Worm (Caenorhabditis elegans) whole organism, L4 larva: Measurements from ENCODE around the gene snt-1.

Source experiments
- F26F4.8 ChIP-seq: fragments of 200-800 bp; sonication (Bioruptor generic); conservative IDR thresholded peaks from 2 replicates; pipeline ENCODE4 v1.3.6; 2022; ENCODE audit warnings: missing genetic modification characterization, missing compliant biosample characterization
- F44E2.7 ChIP-seq: fragments of 200-800 bp; sonication (Bioruptor generic); IDR thresholded peaks from 2 replicates; pipeline ENCODE4 v2.1.2; 2022; ENCODE audit warnings: missing genetic modification characterization, missing compliant biosample characterization
- R02D3.7 ChIP-seq: fragments of 150-350 bp; sonication (generic microtip); optimal IDR thresholded peaks from 3 replicates; lab custom pipeline; 2014; ENCODE audit warnings: missing biosample characterization, missing genetic modification characterization
- Y105C5A.15 ChIP-seq: fragments of 200-800 bp; sonication (Bioruptor generic); IDR thresholded peaks from 2 replicates; pipeline ENCODE4 v1.3.6; 2022; ENCODE audit warnings: missing genetic modification characterization, missing compliant biosample characterization
- Y48G9A.11 ChIP-seq: fragments of 200-800 bp; sonication (Bioruptor generic); IDR thresholded peaks from 2 replicates; pipeline ENCODE4 v1.3.6; 2022; ENCODE audit warnings: missing genetic modification reagents, missing genetic modification characterization, missing compliant biosample characterization
- Y5F2A.4 ChIP-seq: fragments of 200-800 bp; sonication (Bioruptor generic); optimal IDR thresholded peaks from 2 replicates; lab custom pipeline; 2018; ENCODE audit warnings: mild to moderate bottlenecking, missing genetic modification characterization, missing compliant biosample characterization
- Y75B8A.6 ChIP-seq: fragments of 200-800 bp; sonication (Bioruptor generic); IDR thresholded peaks from 2 replicates; pipeline ENCODE4 v1.3.6; 2022; ENCODE audit warnings: missing genetic modification reagents, missing genetic modification characterization, missing compliant biosample characterization
- ZK337.2 ChIP-seq: fragments of 200-800 bp; sonication (Bioruptor generic); IDR thresholded peaks from 2 replicates; pipeline ENCODE4 v1.3.6; 2022; ENCODE audit warnings: missing genetic modification reagents, missing genetic modification characterization, missing compliant biosample characterization
- ZK546.5 ChIP-seq, 2 experiments: sonication (generic microtip); optimal IDR thresholded peaks; 2 replicates each; lab custom pipeline; 2017; ENCODE audit warnings: missing biosample characterization in 2 of 2, missing genetic modification characterization in 2 of 2
- aha-1 ChIP-seq: fragments of 150-350 bp; peaks from one replicate; lab custom pipeline; 2014; ENCODE audit warnings: missing biosample characterization, missing genetic modification characterization
- aly-2 ChIP-seq: sonication (generic microtip); optimal IDR thresholded peaks from 2 replicates; lab custom pipeline; 2018; ENCODE audit warnings: missing biosample characterization, missing genetic modification characterization
- ama-1 ChIP-seq: fragments of 150-350 bp; optimal IDR thresholded peaks from 2 replicates; lab custom pipeline; 2014; ENCODE audit warnings: inconsistent platforms, mixed read lengths
- arid-1 ChIP-seq: fragments of 200-800 bp; sonication (Bioruptor generic); conservative IDR thresholded peaks from 2 replicates; pipeline ENCODE4 v1.3.6; 2022; ENCODE audit warnings: missing genetic modification reagents, missing genetic modification characterization, missing compliant biosample characterization
- attf-4 ChIP-seq: sonication (generic microtip); optimal IDR thresholded peaks from 3 replicates; lab custom pipeline; 2017; ENCODE audit warnings: missing biosample characterization, missing genetic modification characterization
- ceh-20 ChIP-seq: fragments of 200-800 bp; sonication (Bioruptor generic); IDR thresholded peaks from 2 replicates; pipeline ENCODE4 v1.3.6; 2022; ENCODE audit warnings: missing genetic modification reagents, missing genetic modification characterization, missing compliant biosample characterization
- ceh-32 ChIP-seq: sonication (generic microtip); optimal IDR thresholded peaks from 2 replicates; lab custom pipeline; 2016; ENCODE audit warnings: mild to moderate bottlenecking, missing genetic modification characterization, missing compliant biosample characterization; ENCODE audit not compliant: poor library complexity
- ces-1 ChIP-seq: fragments of 150-350 bp; sonication (generic microtip); optimal IDR thresholded peaks from 4 replicates; lab custom pipeline; 2014; ENCODE audit warnings: missing biosample characterization, missing genetic modification reagents, missing genetic modification characterization
- cey-2 ChIP-seq: sonication (generic microtip); optimal IDR thresholded peaks from 3 replicates; lab custom pipeline; 2017; ENCODE audit warnings: missing genetic modification characterization, mild to moderate bottlenecking, missing compliant biosample characterization, antibody characterized with exemption, borderline replicate concordance; ENCODE audit not compliant: insufficient read depth
- daf-16 ChIP-seq, 3 experiments: sonication (generic microtip); optimal IDR thresholded peaks; 2 replicates each; lab custom pipeline; 2016 to 2017; ENCODE audit warnings: missing genetic modification characterization in 3 of 3, missing genetic modification reagents in 3 of 3, mild to moderate bottlenecking in 2 of 3, missing compliant biosample characterization in 2 of 3, missing biosample characterization in 1 of 3, moderate library complexity in 1 of 3
- daf-8 ChIP-seq: fragments of 200-800 bp; sonication (Bioruptor generic); IDR thresholded peaks from 2 replicates; pipeline ENCODE4 v1.3.6; 2022; ENCODE audit warnings: missing genetic modification characterization, missing compliant biosample characterization
- dmd-9 ChIP-seq: fragments of 200-800 bp; sonication (Bioruptor generic); IDR thresholded peaks from 2 replicates; pipeline ENCODE4 v1.3.6; 2022; ENCODE audit warnings: missing genetic modification reagents, missing genetic modification characterization, missing compliant biosample characterization
- dpl-1 ChIP-seq: fragments of 150-350 bp; optimal IDR thresholded peaks from 2 replicates; lab custom pipeline; 2014; ENCODE audit warnings: missing biosample characterization, missing genetic modification reagents, missing genetic modification characterization
- dve-1 ChIP-seq: sonication (generic microtip); optimal IDR thresholded peaks from 2 replicates; lab custom pipeline; 2017; ENCODE audit warnings: antibody characterized with exemption, mild to moderate bottlenecking, missing genetic modification characterization, missing compliant biosample characterization; ENCODE audit not compliant: insufficient read depth
- egl-27 ChIP-seq: sonication (generic microtip); optimal IDR thresholded peaks from 3 replicates; lab custom pipeline; 2017; ENCODE audit warnings: missing biosample characterization, missing genetic modification reagents, missing genetic modification characterization
- egl-43 ChIP-seq: fragments of 200-800 bp; sonication (Bioruptor generic); IDR thresholded peaks from 2 replicates; pipeline ENCODE4 v1.3.6; 2022; ENCODE audit warnings: missing genetic modification reagents, missing genetic modification characterization, missing compliant biosample characterization
- fos-1 ChIP-seq: fragments of 150-350 bp; optimal IDR thresholded peaks from 2 replicates; lab custom pipeline; 2014; ENCODE audit warnings: missing biosample characterization, missing genetic modification characterization
- hlh-11 ChIP-seq: fragments of 200-800 bp; sonication (Bioruptor generic); optimal IDR thresholded peaks from 2 replicates; lab custom pipeline; 2018; ENCODE audit warnings: mild to moderate bottlenecking, missing genetic modification characterization, missing compliant biosample characterization
- jun-1 ChIP-seq: fragments of 150-350 bp; optimal IDR thresholded peaks from 2 replicates; lab custom pipeline; 2014; ENCODE audit warnings: missing biosample characterization, missing genetic modification reagents, missing genetic modification characterization
- lin-15B ChIP-seq: fragments of 150-350 bp; sonication (generic microtip); optimal IDR thresholded peaks from 3 replicates; lab custom pipeline; 2014; ENCODE audit warnings: missing biosample characterization, missing genetic modification characterization
- lsy-2 ChIP-seq, 2 experiments: fragments of 150-350 bp in 1 of 2; sonication (generic microtip) in 1 of 2; optimal IDR thresholded peaks; 2 replicates each; lab custom pipeline; 2014 to 2017; ENCODE audit warnings: missing biosample characterization in 2 of 2, missing genetic modification characterization in 2 of 2
- madf-9 ChIP-seq: fragments of 200-800 bp; sonication (Bioruptor generic); conservative IDR thresholded peaks from 2 replicates; pipeline ENCODE4 v1.3.6; 2022; ENCODE audit warnings: missing genetic modification reagents, missing genetic modification characterization, missing compliant biosample characterization
- mep-1 ChIP-seq: fragments of 150-350 bp; sonication (generic microtip); optimal IDR thresholded peaks from 3 replicates; lab custom pipeline; 2014; ENCODE audit warnings: missing biosample characterization, missing genetic modification characterization
- mxl-3 ChIP-seq: fragments of 200-800 bp; sonication (Bioruptor generic); optimal IDR thresholded peaks from 2 replicates; lab custom pipeline; 2018; ENCODE audit warnings: mild to moderate bottlenecking, missing genetic modification characterization, missing compliant biosample characterization
- nhr-10 ChIP-seq: fragments of 150-350 bp; optimal IDR thresholded peaks from 2 replicates; lab custom pipeline; 2014; ENCODE audit warnings: missing biosample characterization, missing genetic modification characterization
- nhr-11 ChIP-seq: fragments of 150-350 bp; optimal IDR thresholded peaks from 2 replicates; lab custom pipeline; 2014; ENCODE audit warnings: missing biosample characterization, missing genetic modification characterization
- nhr-111 ChIP-seq: fragments of 200-800 bp; sonication (Bioruptor generic); optimal IDR thresholded peaks from 2 replicates; lab custom pipeline; 2018; ENCODE audit warnings: mild to moderate bottlenecking, missing genetic modification characterization, missing compliant biosample characterization
- nhr-237 ChIP-seq: sonication (generic microtip); optimal IDR thresholded peaks from 2 replicates; lab custom pipeline; 2017; ENCODE audit warnings: missing biosample characterization, missing genetic modification characterization
- nhr-25 ChIP-seq: sonication (generic microtip); optimal IDR thresholded peaks from 2 replicates; lab custom pipeline; 2017; ENCODE audit warnings: missing genetic modification characterization, mild to moderate bottlenecking, missing compliant biosample characterization, antibody characterized with exemption, moderate library complexity, borderline replicate concordance; ENCODE audit not compliant: insufficient read depth
- nhr-28 ChIP-seq: fragments of 150-350 bp; optimal IDR thresholded peaks from 2 replicates; lab custom pipeline; 2014; ENCODE audit warnings: missing biosample characterization, missing genetic modification characterization
- nhr-48 ChIP-seq: sonication (generic microtip); optimal IDR thresholded peaks from 2 replicates; lab custom pipeline; 2016; ENCODE audit warnings: mild to moderate bottlenecking, missing genetic modification characterization, missing compliant biosample characterization
- nhr-6 ChIP-seq: fragments of 150-350 bp; optimal IDR thresholded peaks from 2 replicates; lab custom pipeline; 2014; ENCODE audit warnings: missing biosample characterization, missing genetic modification characterization
- nhr-77 ChIP-seq: fragments of 150-350 bp; optimal IDR thresholded peaks from 2 replicates; lab custom pipeline; 2014; ENCODE audit warnings: missing biosample characterization, missing genetic modification characterization
- php-3 ChIP-seq: fragments of 200-800 bp; sonication (Bioruptor generic); IDR thresholded peaks from 2 replicates; pipeline ENCODE4 v1.3.6; 2022; ENCODE audit warnings: missing genetic modification reagents, missing genetic modification characterization, missing compliant biosample characterization
- saeg-2 ChIP-seq: fragments of 200-800 bp; sonication (Bioruptor generic); IDR thresholded peaks from 2 replicates; pipeline ENCODE4 v1.3.6; 2022; ENCODE audit warnings: missing genetic modification reagents, missing genetic modification characterization, missing compliant biosample characterization
- sdz-12 ChIP-seq: fragments of 200-800 bp; sonication (Bioruptor generic); optimal IDR thresholded peaks from 2 replicates; lab custom pipeline; 2018; ENCODE audit warnings: mild to moderate bottlenecking, missing genetic modification characterization, missing compliant biosample characterization
- skn-1 ChIP-seq: fragments of 150-350 bp; optimal IDR thresholded peaks from 2 replicates; lab custom pipeline; 2014; ENCODE audit warnings: missing biosample characterization, missing genetic modification characterization
- spr-3 ChIP-seq: fragments of 200-800 bp; sonication (Bioruptor generic); optimal IDR thresholded peaks from 2 replicates; lab custom pipeline; 2018; ENCODE audit warnings: mild to moderate bottlenecking, missing genetic modification characterization, missing compliant biosample characterization
- tra-1 ChIP-seq: fragments of 200-800 bp; sonication (Bioruptor generic); IDR thresholded peaks from 2 replicates; pipeline ENCODE4 v1.3.6; 2022; ENCODE audit warnings: missing genetic modification reagents, missing genetic modification characterization, missing compliant biosample characterization
- vab-7 ChIP-seq: fragments of 200-800 bp; sonication (Bioruptor generic); IDR thresholded peaks from 2 replicates; pipeline ENCODE4 v1.3.6; 2022; ENCODE audit warnings: missing genetic modification reagents, missing genetic modification characterization, missing compliant biosample characterization
- zfp-3 ChIP-seq: fragments of 200-800 bp; sonication (Bioruptor generic); conservative IDR thresholded peaks from 2 replicates; pipeline ENCODE4 v1.3.6; 2022; ENCODE audit warnings: missing genetic modification reagents, missing genetic modification characterization, missing compliant biosample characterization
- zip-2 ChIP-seq: fragments of 150-350 bp; optimal IDR thresholded peaks from 2 replicates; lab custom pipeline; 2014; ENCODE audit warnings: missing biosample characterization, missing genetic modification characterization

snt-1 gene

DNA sequence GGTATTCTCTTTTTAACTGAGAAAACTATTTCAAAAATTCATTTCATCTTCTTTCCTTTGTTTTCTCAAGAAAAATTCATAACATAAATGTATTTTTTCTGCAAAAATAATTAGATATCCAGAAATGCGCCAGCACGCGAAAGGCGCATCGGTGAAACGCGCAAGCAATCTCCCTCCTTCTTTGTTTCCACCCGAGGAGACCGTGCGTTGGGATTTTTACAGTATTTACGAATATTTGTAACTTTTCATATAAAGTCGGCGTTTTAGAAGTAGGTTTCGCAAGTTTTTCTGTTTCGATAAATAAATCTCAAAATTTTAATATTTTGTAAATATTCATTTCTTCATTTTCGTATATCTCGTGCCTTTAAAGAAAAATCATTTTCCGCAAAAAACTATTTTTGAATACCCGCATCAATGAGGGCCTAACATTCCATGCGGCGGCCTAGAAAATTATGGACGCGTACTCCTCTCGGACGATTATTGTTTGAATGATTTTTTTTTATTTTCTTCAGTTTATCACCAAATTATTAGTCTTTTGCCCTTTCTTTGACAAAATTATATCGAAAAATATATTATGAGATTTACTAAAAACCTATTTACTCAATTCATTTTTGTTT, 34.2 kb upstream of the snt-1 start, which contains the start of gene ssup-72:
ssup-72 (plus strand) TSS at position 181 of the 617 bp plus-strand sequence.
- TF ChIP-seq Y48G9A.11 (GFP tag; lab: Robert Waterston, UW) (no peak), ZK337.2 (GFP tag; lab: Robert Waterston, UW) (peak; percentile 43; the same call in 1 of the 2 replicates), lsy-2 (tag; optimal IDR thresholded peaks at IDR 0.05; lab: Kevin White, UChicago) (peak in 1 of 2 experiments; percentile 84), spr-3 (GFP tag; lab: Kevin White, UChicago) (no peak), Y5F2A.4 (no peak), ceh-32 (tag; lab: Kevin White, UChicago) (no peak), nhr-28 (peak; percentile 2), nhr-111 (no peak), dmd-9 (no peak), nhr-48 (peak; percentile 36), ces-1 (GFP tag; lab: Kevin White, UChicago) (no peak), F44E2.7 (GFP tag; lab: Robert Waterston, UW) (no peak), arid-1 (no peak), lin-15B (tag; lab: Kevin White, UChicago) (no peak), R02D3.7 (no peak), nhr-25 (tag; lab: Kevin White, UChicago) (no peak), Y75B8A.6 (GFP tag; lab: Robert Waterston, UW) (no peak), F26F4.8 (GFP tag; lab: Robert Waterston, UW) (no peak), vab-7 (GFP tag; lab: Robert Waterston, UW) (no peak), saeg-2 (no peak), aly-2 (tag; lab: Kevin White, UChicago) (no peak), nhr-11 (tag; lab: Kevin White, UChicago) (no peak), egl-43 (GFP tag; lab: Robert Waterston, UW) (no peak), dpl-1 (GFP tag; lab: Kevin White, UChicago) (peak; percentile 88), egl-27 (tag; lab: Kevin White, UChicago) (no peak), nhr-6 (tag; lab: Kevin White, UChicago) (no peak), php-3 (GFP tag; lab: Robert Waterston, UW) (no peak), cey-2 (tag; lab: Kevin White, UChicago) (no peak), mxl-3 (GFP tag; lab: Kevin White, UChicago) (no peak), ceh-20 (no peak), aha-1 (tag; lab: Kevin White, UChicago) (peak; percentile 5), jun-1 (tag; lab: Kevin White, UChicago) (no peak), sdz-12 (no peak), fos-1 (tag; lab: Kevin White, UChicago) (no peak), daf-8 (GFP tag; lab: Robert Waterston, UW) (no peak), dve-1 (tag; lab: Kevin White, UChicago) (peak; percentile 39), zfp-3 (GFP tag; lab: Robert Waterston, UW) (no peak), tra-1 (GFP tag; lab: Robert Waterston, UW) (no peak), daf-16 (GFP tag; optimal IDR thresholded peaks at IDR 0.05; lab: Kevin White, UChicago) (no peak), daf-16 (tag; optimal IDR thresholded peaks at IDR 0.05; lab: Kevin White, UChicago) (peak; percentile 32), nhr-237 (tag; lab: Kevin White, UChicago) (no peak), skn-1 (tag; lab: Kevin White, UChicago) (no peak), ZK546.5 (tag; optimal IDR thresholded peaks at IDR 0.05; lab: Kevin White, UChicago) (no peak), zip-2 (tag; lab: Kevin White, UChicago) (no peak), hlh-11 (tag; lab: Kevin White, UChicago) (peak; percentile 6), mep-1 (tag; lab: Kevin White, UChicago) (peak; percentile 65), nhr-77 (no peak), attf-4 (tag; lab: Kevin White, UChicago) (no peak), ama-1 (lab: Kevin White, UChicago) (no peak), nhr-10 (tag; lab: Kevin White, UChicago) (no peak), madf-9 (no peak; the same call in 1 of the 2 replicates), Y105C5A.15 (GFP tag; lab: Robert Waterston, UW) (no peak)
